Worm (Caenorhabditis elegans) whole organism, L4 larva: ENCODE measurements around the gene asp-18.
A peak's percentile ranks its signal among the peaks of the same experiment; 100 is the strongest.

Source experiments
- F26F4.8 ChIP-seq: fragments of 200-800 bp; sonication (Bioruptor generic); conservative IDR thresholded peaks from 2 replicates; pipeline ENCODE4 v1.3.6; 2022; ENCODE audit warnings: missing genetic modification characterization, missing compliant biosample characterization
- aha-1 ChIP-seq: fragments of 150-350 bp; peaks from one replicate; lab custom pipeline; 2014; ENCODE audit warnings: missing biosample characterization, missing genetic modification characterization
- aly-2 ChIP-seq: sonication (generic microtip); optimal IDR thresholded peaks from 2 replicates; lab custom pipeline; 2018; ENCODE audit warnings: missing biosample characterization, missing genetic modification characterization
- egl-27 ChIP-seq: sonication (generic microtip); optimal IDR thresholded peaks from 3 replicates; lab custom pipeline; 2017; ENCODE audit warnings: missing biosample characterization, missing genetic modification reagents, missing genetic modification characterization
- hlh-30 ChIP-seq: sonication (generic microtip); optimal IDR thresholded peaks from 2 replicates; lab custom pipeline; 2017; ENCODE audit warnings: antibody characterized with exemption, mild to moderate bottlenecking, missing genetic modification characterization, missing compliant biosample characterization; ENCODE audit not compliant: insufficient read depth
- lin-39 ChIP-seq: fragments of 150-350 bp; optimal IDR thresholded peaks from 2 replicates; lab custom pipeline; 2014; ENCODE audit warnings: missing biosample characterization, missing genetic modification reagents, missing genetic modification characterization
- nhr-76 ChIP-seq: fragments of 150-350 bp; optimal IDR thresholded peaks from 2 replicates; lab custom pipeline; 2014; ENCODE audit warnings: missing biosample characterization, missing genetic modification characterization
- pha-4 ChIP-seq, 2 experiments: fragments of 150-350 bp in 1 of 2; fragments of 200-800 bp in 1 of 2; sonication (Bioruptor generic) in 1 of 2; IDR thresholded peaks in 1 of 2; optimal IDR thresholded peaks in 1 of 2; 2 replicates each; pipeline versions ENCODE4 v1.3.6 to Lab custom; 2014 to 2022; ENCODE audit warnings: missing genetic modification characterization in 2 of 2, missing genetic modification reagents in 2 of 2, missing biosample characterization in 1 of 2, missing compliant biosample characterization in 1 of 2
- unc-62 ChIP-seq, 3 experiments: fragments of 150-350 bp in 1 of 3; sonication (generic microtip); optimal IDR thresholded peaks in 2 of 3; peaks in 1 of 3; 1 replicate in 1 of 3; 2 replicates in 2 of 3; lab custom pipeline; 2014 to 2017; ENCODE audit warnings: missing biosample characterization in 3 of 3, missing genetic modification characterization in 3 of 3, missing genetic modification reagents in 3 of 3, missing genotype in 1 of 3
- zip-11 ChIP-seq: fragments of 200-800 bp; sonication (Bioruptor generic); IDR thresholded peaks from 2 replicates; pipeline ENCODE4 v1.3.6; 2022; ENCODE audit warnings: missing genetic modification characterization, missing compliant biosample characterization
- zip-2 ChIP-seq: fragments of 150-350 bp; optimal IDR thresholded peaks from 2 replicates; lab custom pipeline; 2014; ENCODE audit warnings: missing biosample characterization, missing genetic modification characterization

- TF ChIP-seq F26F4.8 (GFP tag; lab: Robert Waterston, UW) (no peak), nhr-76 (tag; lab: Kevin White, UChicago) (no peak), egl-27 (tag; lab: Kevin White, UChicago) (no peak), lin-39 (no peak), hlh-30 (no peak), aly-2 (tag; lab: Kevin White, UChicago) (no peak), pha-4 (GFP tag; IDR thresholded peaks at IDR 0.05; lab: Robert Waterston, UW) (no peak), pha-4 (tag; optimal IDR thresholded peaks at IDR 0.05; lab: Kevin White, UChicago) (no peak), zip-11 (GFP tag; lab: Robert Waterston, UW) (no peak), unc-62 (GFP tag; optimal IDR thresholded peaks at IDR 0.05 in 1 of 2; lab: Kevin White, UChicago) (no peak), unc-62 (tag; optimal IDR thresholded peaks at IDR 0.05; lab: Kevin White, UChicago) (no peak), zip-2 (tag; lab: Kevin White, UChicago) (no peak), aha-1 (peak; percentile 51)
Measured at ce11 chrV:18699326-18699725, 32.2 kb downstream of the asp-18 start, which contains the start of gene nhr-241.
